1 fruit fly cellular context compared by ENCODE assay signal in the genomic region with DNA sequence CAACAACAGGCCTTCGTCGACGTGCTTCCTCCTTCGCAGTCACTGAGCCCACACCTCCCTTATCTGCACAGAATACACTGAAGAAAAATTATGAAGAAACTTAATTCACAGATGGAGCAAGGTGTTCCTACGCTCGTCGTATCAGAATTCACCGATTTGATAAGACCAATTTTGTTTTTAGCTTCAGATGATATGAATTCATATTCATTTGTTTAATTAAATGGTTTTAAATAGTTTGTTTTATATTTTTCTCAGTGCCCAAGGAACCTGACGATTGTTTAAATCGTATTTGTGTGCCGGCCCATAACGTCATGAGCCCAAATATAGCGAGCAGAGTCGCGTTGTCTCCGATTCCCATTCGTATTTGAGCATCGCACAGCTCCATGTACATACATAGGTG.
TF ChIP-seq lines count a peak whose summit lies in the region.

No protein-coding gene starts in this region.

TF ChIP-seq in whole organism, embryonic, 481 proteins besides CTCF, POLR2A, EP300 and RAD21 (continued from another document):
- TF ChIP-seq Max (GFP tag; optimal IDR thresholded peaks at IDR 0.05; lab: Kevin White, UChicago) (peak; percentile 55), Oli (tag; optimal IDR thresholded peaks at IDR 0.05; lab: Kevin White, UChicago) (peak; percentile 56), Dek (tag; optimal IDR thresholded peaks at IDR 0.05; lab: Kevin White, UChicago) (no peak), pb (GFP tag; optimal IDR thresholded peaks at IDR 0.05; lab: Kevin White, UChicago) (no peak), CG4617 (GFP tag; optimal IDR thresholded peaks at IDR 0.05; lab: Kevin White, UChicago; ENCODE audit: borderline replicate concordance) (no peak), CG34224 (GFP tag; IDR thresholded peaks at IDR 0.05; lab: Robert Waterston, UW; ENCODE audit: partially characterized antibody) (no peak), crol (GFP tag; IDR thresholded peaks at IDR 0.05; lab: Robert Waterston, UW) (no peak), NC2α (GFP tag; optimal IDR thresholded peaks at IDR 0.05; lab: Kevin White, UChicago) (peak; percentile 60), CG8290 (GFP tag; optimal IDR thresholded peaks at IDR 0.05; lab: Kevin White, UChicago) (peak; percentile 40), CG8290 (tag; optimal IDR thresholded peaks at IDR 0.05; lab: Kevin White, UChicago) (peak in 1 of 2 experiments; percentile 34)
